Worm (Caenorhabditis elegans): ENCODE measurements around the gene rrp-1.
A peak's percentile ranks its signal among the peaks of the same experiment; 100 is the strongest.

rrp-1 gene

ce11 chrIV:9963945-9964344 is 18.1 kb downstream of the rrp-1 start, which contains the start of gene T13H10.2:
Gene T13H10.2 (plus strand): TSS chrIV:9964245.
- TF ChIP-seq blmp-1 (tag; optimal IDR thresholded peaks at IDR 0.05) (no peak), ztf-11 (tag; optimal IDR thresholded peaks at IDR 0.05) (no peak), zip-8 (tag; optimal IDR thresholded peaks at IDR 0.05) (no peak), pha-4 (tag; optimal IDR thresholded peaks at IDR 0.05) (no peak), sptf-1 (tag; optimal IDR thresholded peaks at IDR 0.05) (no peak), nhr-28 (tag; optimal IDR thresholded peaks at IDR 0.05) (no peak), M03D4.4 (tag; optimal IDR thresholded peaks at IDR 0.05) (no peak), mls-2 (tag; optimal IDR thresholded peaks at IDR 0.05) (no peak), nhr-2 (tag; optimal IDR thresholded peaks at IDR 0.05) (no peak), unc-62 (GFP tag; optimal IDR thresholded peaks at IDR 0.05) (no peak), lin-13 (tag; optimal IDR thresholded peaks at IDR 0.05) (no peak), sem-2 (GFP tag; optimal IDR thresholded peaks at IDR 0.05) (no peak)

- TF ChIP-seq lsy-2 (tag; optimal IDR thresholded peaks at IDR 0.05) (no peak), snpc-4 (tag; optimal IDR thresholded peaks at IDR 0.05) (no peak), M03D4.4 (tag; optimal IDR thresholded peaks at IDR 0.05) (no peak), mep-1 (tag; optimal IDR thresholded peaks at IDR 0.05) (no peak), mls-2 (tag; optimal IDR thresholded peaks at IDR 0.05) (no peak), ztf-11 (tag; optimal IDR thresholded peaks at IDR 0.05) (no peak), unc-120 (tag; optimal IDR thresholded peaks at IDR 0.05; ENCODE audit: poor library complexity, severe bottlenecking) (no peak), blmp-1 (tag; optimal IDR thresholded peaks at IDR 0.05) (no peak), mab-5 (tag; optimal IDR thresholded peaks at IDR 0.05) (no peak), flh-1 (GFP tag; optimal IDR thresholded peaks at IDR 0.05) (no peak), lin-13 (tag; optimal IDR thresholded peaks at IDR 0.05) (no peak)
Measured at ce11 chrIV:9953333-9953732, 28.7 kb downstream of the rrp-1 start, which contains the start of gene gon-1. Gene gon-1 (minus strand): TSS chrIV:9953433.

ce11 chrIV:9948035-9948434 is 34.0 kb downstream of the rrp-1 start:
- TF ChIP-seq sem-2 (GFP tag; optimal IDR thresholded peaks at IDR 0.05) (no peak), lin-13 (tag; optimal IDR thresholded peaks at IDR 0.05) (no peak), unc-120 (tag; optimal IDR thresholded peaks at IDR 0.05; ENCODE audit: poor library complexity, severe bottlenecking) (peak; percentile 10), hlh-1 (tag; optimal IDR thresholded peaks at IDR 0.05) (peak; percentile 60), drap-1 (GFP tag; optimal IDR thresholded peaks at IDR 0.05) (no peak), nhr-76 (tag; optimal IDR thresholded peaks at IDR 0.05) (no peak)

- TF ChIP-seq elt-1 (tag; optimal IDR thresholded peaks at IDR 0.05; ENCODE audit: borderline replicate concordance, insufficient read depth) (no peak), ztf-11 (tag; optimal IDR thresholded peaks at IDR 0.05) (no peak), drap-1 (GFP tag; optimal IDR thresholded peaks at IDR 0.05) (no peak), M03D4.4 (tag; optimal IDR thresholded peaks at IDR 0.05) (no peak), tbx-8 (GFP tag; optimal IDR thresholded peaks at IDR 0.05) (no peak), nhr-12 (tag; optimal IDR thresholded peaks at IDR 0.05) (no peak), lin-13 (tag; optimal IDR thresholded peaks at IDR 0.05) (no peak), sem-2 (GFP tag; optimal IDR thresholded peaks at IDR 0.05) (no peak)
Measured at ce11 chrIV:9944279-9944678, 37.8 kb downstream of the rrp-1 start.

DNA sequence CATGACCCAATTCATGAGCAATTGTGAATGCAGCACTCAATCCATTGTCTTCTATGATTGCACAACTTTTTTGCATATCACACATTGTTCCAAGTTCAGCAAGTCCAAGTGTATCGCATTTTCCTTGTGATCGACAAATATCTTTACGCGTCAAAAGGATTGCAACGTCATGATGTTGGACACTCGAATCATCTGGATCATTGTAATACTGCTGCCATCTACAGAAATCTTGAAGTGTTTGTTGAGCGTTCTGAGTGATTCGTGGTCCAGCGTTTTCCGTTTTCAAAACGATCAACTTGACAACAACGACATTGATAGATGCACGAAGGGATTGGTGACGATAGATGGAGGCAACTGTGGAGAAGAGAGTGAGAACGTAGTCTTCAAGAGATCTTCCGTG is 38.9 kb downstream of the rrp-1 start:
- TF ChIP-seq nhr-12 (tag; optimal IDR thresholded peaks at IDR 0.05), result no peak
- no peak for TF ChIP-seq mep-1 (tag; optimal IDR thresholded peaks at IDR 0.05)
- TF ChIP-seq ham-2 (GFP tag; optimal IDR thresholded peaks at IDR 0.05), result no peak
- TF ChIP-seq ceh-83 (GFP tag; optimal IDR thresholded peaks at IDR 0.05), result no peak
- no peak for TF ChIP-seq hlh-1 (tag; optimal IDR thresholded peaks at IDR 0.05)
- no peak for TF ChIP-seq drap-1 (GFP tag; optimal IDR thresholded peaks at IDR 0.05)
- TF ChIP-seq sptf-1 (tag; optimal IDR thresholded peaks at IDR 0.05), result no peak
- no peak for TF ChIP-seq elt-1 (tag; optimal IDR thresholded peaks at IDR 0.05; ENCODE audit: borderline replicate concordance, insufficient read depth)
- TF ChIP-seq pha-4 (tag; optimal IDR thresholded peaks at IDR 0.05), result no peak
- TF ChIP-seq snpc-4 (tag; optimal IDR thresholded peaks at IDR 0.05), result no peak
- no peak for TF ChIP-seq elt-3 (tag; optimal IDR thresholded peaks at IDR 0.05)

- no peak for TF ChIP-seq nhr-237 (tag; optimal IDR thresholded peaks at IDR 0.05)
Measured at ce11 chrIV:9933580-9933979, 48.5 kb downstream of the rrp-1 start, which contains the start of gene spe-29. Gene spe-29 (plus strand): TSS chrIV:9933880.

- TF ChIP-seq lin-32 (GFP tag; optimal IDR thresholded peaks at IDR 0.05) (no peak), ham-2 (GFP tag; optimal IDR thresholded peaks at IDR 0.05) (no peak), ces-1 (GFP tag; optimal IDR thresholded peaks at IDR 0.05) (no peak), mab-5 (tag; optimal IDR thresholded peaks at IDR 0.05) (no peak), nhr-237 (tag; optimal IDR thresholded peaks at IDR 0.05) (peak; percentile 59), mls-2 (tag; optimal IDR thresholded peaks at IDR 0.05) (no peak), sem-2 (GFP tag; optimal IDR thresholded peaks at IDR 0.05) (no peak), bed-3 (GFP tag; optimal IDR thresholded peaks at IDR 0.05) (no peak), ztf-11 (tag; optimal IDR thresholded peaks at IDR 0.05) (no peak), elt-1 (tag; optimal IDR thresholded peaks at IDR 0.05; ENCODE audit: borderline replicate concordance, insufficient read depth) (no peak), unc-62 (GFP tag; optimal IDR thresholded peaks at IDR 0.05) (no peak), lsy-2 (tag; optimal IDR thresholded peaks at IDR 0.05) (peak; percentile 58)
Measured at ce11 chrIV:9932055-9932454, 50.0 kb downstream of the rrp-1 start, which contains the start of the genes trmt-10A and F25H8.2. Gene trmt-10A (minus strand): TSS chrIV:9932213. Gene F25H8.2 (plus strand): TSS chrIV:9932235.
